Worm (Caenorhabditis elegans) whole organism, mixed stage, embryonic: ENCODE results near the gene F55B12.2.

Source experiments
- bed-3 ChIP-seq: fragments of 200-800 bp; sonication (Bioruptor generic); optimal IDR thresholded peaks from 3 replicates; lab custom pipeline; 2018; ENCODE audit warnings: mild to moderate bottlenecking, missing genetic modification characterization, moderate library complexity, missing compliant biosample characterization
- blmp-1 ChIP-seq: fragments of 150-350 bp; optimal IDR thresholded peaks from 2 replicates; lab custom pipeline; 2014; ENCODE audit warnings: missing biosample characterization, missing genetic modification characterization
- ceh-43 ChIP-seq: fragments of 200-800 bp; sonication (Bioruptor generic); optimal IDR thresholded peaks from 2 replicates; lab custom pipeline; 2018; ENCODE audit warnings: mild to moderate bottlenecking, missing genetic modification characterization, moderate library complexity, missing compliant biosample characterization
- ceh-83 ChIP-seq: fragments of 200-800 bp; sonication (Bioruptor generic); optimal IDR thresholded peaks from 2 replicates; lab custom pipeline; 2018; ENCODE audit warnings: mild to moderate bottlenecking, missing genetic modification characterization, missing compliant biosample characterization
- ces-1 ChIP-seq: fragments of 150-350 bp; optimal IDR thresholded peaks from 2 replicates; lab custom pipeline; 2014; ENCODE audit warnings: missing biosample characterization, missing genetic modification reagents, missing genetic modification characterization
- cnd-1 ChIP-seq: fragments of 200-800 bp; sonication (Bioruptor generic); optimal IDR thresholded peaks from 2 replicates; lab custom pipeline; 2018; ENCODE audit warnings: mild to moderate bottlenecking, missing genetic modification characterization, missing compliant biosample characterization
- drap-1 ChIP-seq: fragments of 200-800 bp; sonication (Bioruptor generic); optimal IDR thresholded peaks from 3 replicates; lab custom pipeline; 2018; ENCODE audit warnings: mild to moderate bottlenecking, missing genetic modification characterization, missing compliant biosample characterization
- elt-1 ChIP-seq: sonication (generic microtip); optimal IDR thresholded peaks from 2 replicates; lab custom pipeline; 2017; ENCODE audit warnings: missing genetic modification characterization, mild to moderate bottlenecking, missing compliant biosample characterization, antibody characterized with exemption, moderate library complexity, borderline replicate concordance; ENCODE audit not compliant: insufficient read depth
- elt-3 ChIP-seq: fragments of 150-350 bp; optimal IDR thresholded peaks from 2 replicates; lab custom pipeline; 2014; ENCODE audit warnings: missing biosample characterization, missing genetic modification characterization
- flh-1 ChIP-seq: fragments of 200-800 bp; sonication (Bioruptor generic); optimal IDR thresholded peaks from 2 replicates; lab custom pipeline; 2018; ENCODE audit warnings: mild to moderate bottlenecking, missing genetic modification characterization, moderate library complexity, missing compliant biosample characterization
- hlh-1 ChIP-seq: fragments of 150-350 bp; optimal IDR thresholded peaks from 2 replicates; lab custom pipeline; 2014; ENCODE audit warnings: missing biosample characterization, missing genetic modification reagents, missing genetic modification characterization
- lin-13 ChIP-seq: fragments of 150-350 bp; optimal IDR thresholded peaks from 2 replicates; lab custom pipeline; 2014; ENCODE audit warnings: missing biosample characterization, missing genetic modification characterization
- lin-32 ChIP-seq: fragments of 200-800 bp; sonication (Bioruptor generic); optimal IDR thresholded peaks from 2 replicates; lab custom pipeline; 2018; ENCODE audit warnings: mild to moderate bottlenecking, missing genetic modification characterization, missing compliant biosample characterization
- lsy-2 ChIP-seq: fragments of 150-350 bp; optimal IDR thresholded peaks from 2 replicates; lab custom pipeline; 2014; ENCODE audit warnings: missing biosample characterization, missing genetic modification characterization
- mab-5 ChIP-seq: fragments of 150-350 bp; optimal IDR thresholded peaks from 2 replicates; lab custom pipeline; 2014; ENCODE audit warnings: missing biosample characterization, missing genetic modification characterization
- mep-1 ChIP-seq: fragments of 150-350 bp; optimal IDR thresholded peaks from 2 replicates; lab custom pipeline; 2017; ENCODE audit warnings: missing biosample characterization, missing genetic modification reagents, missing genetic modification characterization, inconsistent platforms
- mls-2 ChIP-seq: sonication (generic microtip); optimal IDR thresholded peaks from 2 replicates; lab custom pipeline; 2016; ENCODE audit warnings: mild to moderate bottlenecking, missing genetic modification characterization, moderate library complexity, missing compliant biosample characterization
- nhr-12 ChIP-seq: fragments of 150-350 bp; optimal IDR thresholded peaks from 2 replicates; lab custom pipeline; 2014; ENCODE audit warnings: missing biosample characterization, missing genetic modification characterization
- nhr-2 ChIP-seq: fragments of 150-350 bp; optimal IDR thresholded peaks from 2 replicates; lab custom pipeline; 2014; ENCODE audit warnings: missing biosample characterization, missing genetic modification characterization
- nhr-28 ChIP-seq: fragments of 150-350 bp; optimal IDR thresholded peaks from 2 replicates; lab custom pipeline; 2014; ENCODE audit warnings: missing biosample characterization, missing genetic modification characterization
- nhr-76 ChIP-seq: sonication (generic microtip); optimal IDR thresholded peaks from 2 replicates; lab custom pipeline; 2017; ENCODE audit warnings: missing biosample characterization, missing genetic modification characterization
- pha-4 ChIP-seq: fragments of 150-350 bp; optimal IDR thresholded peaks from 2 replicates; lab custom pipeline; 2018; ENCODE audit warnings: missing biosample characterization, missing genetic modification reagents, missing genetic modification characterization
- sem-2 ChIP-seq: fragments of 200-800 bp; sonication (Bioruptor generic); optimal IDR thresholded peaks from 2 replicates; lab custom pipeline; 2018; ENCODE audit warnings: mild to moderate bottlenecking, missing genetic modification characterization, missing compliant biosample characterization
- snpc-4 ChIP-seq: fragments of 150-350 bp; optimal IDR thresholded peaks from 2 replicates; lab custom pipeline; 2014; ENCODE audit warnings: missing biosample characterization, missing genetic modification characterization
- sptf-1 ChIP-seq: sonication (generic microtip); optimal IDR thresholded peaks from 2 replicates; lab custom pipeline; 2017; ENCODE audit warnings: mild to moderate bottlenecking, missing genetic modification characterization, moderate library complexity, missing compliant biosample characterization
- tbx-8 ChIP-seq: fragments of 200-800 bp; sonication (Bioruptor generic); optimal IDR thresholded peaks from 2 replicates; lab custom pipeline; 2018; ENCODE audit warnings: mild to moderate bottlenecking, missing genetic modification characterization, moderate library complexity, missing compliant biosample characterization
- unc-120 ChIP-seq: sonication (generic microtip); optimal IDR thresholded peaks from 2 replicates; lab custom pipeline; 2017; ENCODE audit warnings: missing genetic modification characterization, missing compliant biosample characterization; ENCODE audit not compliant: poor library complexity, severe bottlenecking
- unc-39 ChIP-seq: fragments of 150-350 bp; optimal IDR thresholded peaks from 2 replicates; lab custom pipeline; 2014; ENCODE audit warnings: missing biosample characterization, missing genetic modification characterization
- unc-62 ChIP-seq: fragments of 150-350 bp; optimal IDR thresholded peaks from 2 replicates; lab custom pipeline; 2014; ENCODE audit warnings: missing biosample characterization, missing genetic modification reagents, missing genetic modification characterization
- zip-8 ChIP-seq: fragments of 150-350 bp; optimal IDR thresholded peaks from 2 replicates; lab custom pipeline; 2014; ENCODE audit warnings: missing biosample characterization, missing genetic modification characterization
- ztf-11 ChIP-seq: fragments of 150-350 bp; optimal IDR thresholded peaks from 2 replicates; lab custom pipeline; 2014; ENCODE audit warnings: missing biosample characterization, missing genetic modification characterization

Gene F55B12.2

ce11 chrV:13843147-13843546 is 26.4 kb upstream of the F55B12.2 start, which contains the start of gene srx-130:
Gene srx-130, plus strand, starts transcription at chrV:13843447.
- TF ChIP-seq nhr-2 (tag; lab: Kevin White, UChicago) (no peak), ces-1 (GFP tag; lab: Kevin White, UChicago) (no peak), zip-8 (tag; lab: Kevin White, UChicago) (no peak)

DNA sequence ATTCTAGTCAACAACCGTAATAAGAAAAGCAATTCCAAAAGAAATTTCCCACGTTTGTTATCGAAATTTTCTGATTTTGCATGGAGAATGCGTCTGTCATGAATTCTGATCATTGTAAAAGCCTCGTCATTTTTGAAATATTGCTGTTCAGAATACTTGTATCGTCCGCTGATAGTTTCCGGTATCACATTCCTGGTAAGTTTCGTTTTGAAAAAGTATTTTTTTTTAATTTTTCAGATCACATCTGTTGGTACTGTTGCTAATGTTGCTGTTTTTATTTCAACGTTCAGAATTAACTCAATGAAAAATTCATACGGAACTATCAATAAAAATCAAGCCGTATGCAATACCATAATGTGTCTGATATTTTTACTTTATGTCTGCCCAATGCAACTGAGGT is 24.1 kb upstream of the F55B12.2 start, which contains the start of gene srx-17:
srx-17 (plus strand) TSS at position 301 of the 400 bp plus-strand sequence.
- TF ChIP-seq nhr-76 (tag; lab: Kevin White, UChicago) = no peak
- no peak for TF ChIP-seq blmp-1
- TF ChIP-seq elt-1 (tag; lab: Kevin White, UChicago) = no peak
- no peak for TF ChIP-seq nhr-12
- no peak for TF ChIP-seq mep-1 (tag; lab: Kevin White, UChicago)
- no peak for TF ChIP-seq nhr-28 (tag; lab: Kevin White, UChicago)

ce11 chrV:13839433-13839832 is 22.7 kb upstream of the F55B12.2 start, which contains the start of gene F55B12.10:
Gene F55B12.10, plus strand, starts transcription at chrV:13839733.
- no peak for TF ChIP-seq nhr-76 (tag; lab: Kevin White, UChicago)
- no peak for TF ChIP-seq ceh-83 (GFP tag; lab: Kevin White, UChicago)
- TF ChIP-seq unc-120 (tag; lab: Kevin White, UChicago) = no peak
- no peak for TF ChIP-seq lsy-2 (tag; lab: Kevin White, UChicago)
- TF ChIP-seq nhr-28 (tag; lab: Kevin White, UChicago) = no peak
- TF ChIP-seq ceh-43 (GFP tag; lab: Kevin White, UChicago) = no peak
- TF ChIP-seq sem-2 (GFP tag; lab: Kevin White, UChicago) = no peak
- TF ChIP-seq unc-62 (GFP tag; lab: Kevin White, UChicago) = no peak
- no peak for TF ChIP-seq drap-1 (GFP tag; lab: Kevin White, UChicago)
- TF ChIP-seq nhr-12 = no peak

- no peak for TF ChIP-seq ceh-83 (GFP tag; lab: Kevin White, UChicago)
- TF ChIP-seq zip-8 (tag; lab: Kevin White, UChicago) = no peak
- TF ChIP-seq nhr-2 (tag; lab: Kevin White, UChicago) = no peak
- no peak for TF ChIP-seq snpc-4 (tag; lab: Kevin White, UChicago)
- no peak for TF ChIP-seq bed-3 (GFP tag; lab: Kevin White, UChicago)
- TF ChIP-seq blmp-1 = no peak
- TF ChIP-seq pha-4 (tag; lab: Kevin White, UChicago) = no peak
- TF ChIP-seq drap-1 (GFP tag; lab: Kevin White, UChicago) = no peak
- TF ChIP-seq sptf-1 (tag; lab: Kevin White, UChicago) = no peak
- no peak for TF ChIP-seq lin-32 (GFP tag; lab: Kevin White, UChicago)
- no peak for TF ChIP-seq nhr-12
- no peak for TF ChIP-seq elt-1 (tag; lab: Kevin White, UChicago)
- TF ChIP-seq unc-62 (GFP tag; lab: Kevin White, UChicago) = no peak
- no peak for TF ChIP-seq ces-1 (GFP tag; lab: Kevin White, UChicago)
- no peak for TF ChIP-seq mep-1 (tag; lab: Kevin White, UChicago)
- TF ChIP-seq flh-1 (GFP tag; lab: Kevin White, UChicago) = no peak
- no peak for TF ChIP-seq mls-2 (tag; lab: Kevin White, UChicago)
- TF ChIP-seq mab-5 = no peak
- TF ChIP-seq lin-13 (tag; lab: Kevin White, UChicago) = no peak
- TF ChIP-seq, all 35 proteins: peak for 0
These were observed 20.4 kb upstream of the F55B12.2 start, which contains the start of gene srx-128 for ce11 chrV:13837173-13837572. Gene srx-128, plus strand, starts transcription at chrV:13837473.

- no peak for TF ChIP-seq sptf-1 (tag; lab: Kevin White, UChicago)
- no peak for TF ChIP-seq tbx-8
- TF ChIP-seq ces-1 (GFP tag; lab: Kevin White, UChicago) = no peak
- no peak for TF ChIP-seq cnd-1 (tag; lab: Kevin White, UChicago)
- no peak for TF ChIP-seq pha-4 (tag; lab: Kevin White, UChicago)
- TF ChIP-seq lin-32 (GFP tag; lab: Kevin White, UChicago) = no peak
- TF ChIP-seq nhr-2 (tag; lab: Kevin White, UChicago) = no peak
These were observed 17.2 kb upstream of the F55B12.2 start, which contains the start of gene srx-129 for ce11 chrV:13833951-13834350. Gene srx-129, plus strand, starts transcription at chrV:13834251.

DNA sequence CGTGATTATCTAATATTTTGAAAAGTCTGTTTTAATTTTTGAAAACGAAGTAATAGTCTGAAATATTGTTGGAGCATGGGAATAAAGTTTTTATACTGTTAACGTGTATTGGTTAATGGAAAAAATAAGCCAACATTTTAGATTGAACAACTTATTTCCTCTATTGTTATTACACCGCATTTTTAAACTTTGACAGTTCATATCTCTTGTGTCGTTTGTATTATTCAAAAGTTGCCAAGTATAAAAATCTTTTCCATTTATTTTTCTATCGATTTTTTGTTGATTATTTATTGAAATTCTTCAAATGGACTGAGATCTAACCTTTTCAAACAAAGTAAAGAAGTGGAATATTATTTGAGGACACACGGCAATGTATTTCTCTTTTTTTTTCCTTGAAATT is 14.0 kb upstream of the F55B12.2 start, which contains the start of gene str-165:
str-165 (plus strand) TSS at position 301 of the 400 bp plus-strand sequence.
- no peak for TF ChIP-seq hlh-1 (tag; lab: Kevin White, UChicago)
- no peak for TF ChIP-seq ceh-83 (GFP tag; lab: Kevin White, UChicago)
- TF ChIP-seq ztf-11 = no peak
- no peak for TF ChIP-seq mls-2 (tag; lab: Kevin White, UChicago)
- TF ChIP-seq elt-1 (tag; lab: Kevin White, UChicago) = no peak
- TF ChIP-seq elt-3 (tag; lab: Kevin White, UChicago) = no peak
- no peak for TF ChIP-seq zip-8 (tag; lab: Kevin White, UChicago)
- TF ChIP-seq ces-1 (GFP tag; lab: Kevin White, UChicago) = no peak
- no peak for TF ChIP-seq unc-120 (tag; lab: Kevin White, UChicago)
- TF ChIP-seq tbx-8 = no peak
- no peak for TF ChIP-seq unc-39 (tag; lab: Kevin White, UChicago)
- no peak for TF ChIP-seq pha-4 (tag; lab: Kevin White, UChicago)
- TF ChIP-seq nhr-28 (tag; lab: Kevin White, UChicago) = no peak
